Worm (Caenorhabditis elegans) whole organism, L4 larva: ENCODE measurements around the gene glo-4.
A peak's percentile ranks its signal among the peaks of the same experiment; 100 is the strongest.

ENCODE experiments used
- D1046.2 ChIP-seq: fragments of 200-800 bp; sonication (Bioruptor generic); IDR thresholded peaks from 2 replicates; pipeline ENCODE4 v1.3.6; 2022; ENCODE audit warnings: missing genetic modification characterization, missing compliant biosample characterization
- F26F4.8 ChIP-seq: fragments of 200-800 bp; sonication (Bioruptor generic); conservative IDR thresholded peaks from 2 replicates; pipeline ENCODE4 v1.3.6; 2022; ENCODE audit warnings: missing genetic modification characterization, missing compliant biosample characterization
- F37D6.2 ChIP-seq: sonication (generic microtip); optimal IDR thresholded peaks from 2 replicates; lab custom pipeline; 2016; ENCODE audit warnings: mild to moderate bottlenecking, missing genetic modification characterization, missing compliant biosample characterization
- T20F7.1 ChIP-seq: fragments of 200-800 bp; sonication (Bioruptor generic); optimal IDR thresholded peaks from 2 replicates; lab custom pipeline; 2018; ENCODE audit warnings: mild to moderate bottlenecking, missing genetic modification characterization, missing compliant biosample characterization
- aha-1 ChIP-seq: fragments of 150-350 bp; peaks from one replicate; lab custom pipeline; 2014; ENCODE audit warnings: missing biosample characterization, missing genetic modification characterization
- ama-1 ChIP-seq: fragments of 150-350 bp; optimal IDR thresholded peaks from 2 replicates; lab custom pipeline; 2014; ENCODE audit warnings: inconsistent platforms, mixed read lengths
- ceh-28 ChIP-seq: fragments of 150-350 bp; optimal IDR thresholded peaks from 2 replicates; lab custom pipeline; 2014; ENCODE audit warnings: missing biosample characterization, missing genetic modification reagents, missing genetic modification characterization
- cey-2 ChIP-seq: sonication (generic microtip); optimal IDR thresholded peaks from 3 replicates; lab custom pipeline; 2017; ENCODE audit warnings: missing genetic modification characterization, mild to moderate bottlenecking, missing compliant biosample characterization, antibody characterized with exemption, borderline replicate concordance; ENCODE audit not compliant: insufficient read depth
- ctbp-1 ChIP-seq: fragments of 200-800 bp; sonication (Bioruptor generic); IDR thresholded peaks from 2 replicates; pipeline ENCODE4 v1.3.6; 2022; ENCODE audit warnings: missing genetic modification reagents, missing genetic modification characterization, missing compliant biosample characterization
- daf-16 ChIP-seq, 3 experiments: sonication (generic microtip); optimal IDR thresholded peaks; 2 replicates each; lab custom pipeline; 2016 to 2017; ENCODE audit warnings: missing genetic modification characterization in 3 of 3, missing genetic modification reagents in 3 of 3, mild to moderate bottlenecking in 2 of 3, missing compliant biosample characterization in 2 of 3, missing biosample characterization in 1 of 3, moderate library complexity in 1 of 3
- dmd-6 ChIP-seq: fragments of 200-800 bp; sonication (Bioruptor generic); IDR thresholded peaks from 2 replicates; pipeline ENCODE4 v1.3.6; 2022; ENCODE audit warnings: missing genetic modification reagents, missing genetic modification characterization, missing compliant biosample characterization
- dmd-8 ChIP-seq: fragments of 200-800 bp; sonication (Bioruptor generic); IDR thresholded peaks from 2 replicates; pipeline ENCODE4 v1.3.6; 2022; ENCODE audit warnings: missing genetic modification characterization, missing compliant biosample characterization
- dpl-1 ChIP-seq: fragments of 150-350 bp; optimal IDR thresholded peaks from 2 replicates; lab custom pipeline; 2014; ENCODE audit warnings: missing biosample characterization, missing genetic modification reagents, missing genetic modification characterization
- duxl-1 ChIP-seq: sonication (generic microtip); optimal IDR thresholded peaks from 2 replicates; lab custom pipeline; 2016; ENCODE audit warnings: mild to moderate bottlenecking, missing genetic modification characterization, moderate library complexity, missing compliant biosample characterization; ENCODE audit not compliant: poor library complexity
- dve-1 ChIP-seq: sonication (generic microtip); optimal IDR thresholded peaks from 2 replicates; lab custom pipeline; 2017; ENCODE audit warnings: antibody characterized with exemption, mild to moderate bottlenecking, missing genetic modification characterization, missing compliant biosample characterization; ENCODE audit not compliant: insufficient read depth
- fkh-10 ChIP-seq: fragments of 150-350 bp; optimal IDR thresholded peaks from 2 replicates; lab custom pipeline; 2014; ENCODE audit warnings: missing biosample characterization, missing genetic modification reagents, missing genetic modification characterization
- gei-8 ChIP-seq: fragments of 200-800 bp; sonication (Bioruptor generic); optimal IDR thresholded peaks from 2 replicates; lab custom pipeline; 2018; ENCODE audit warnings: mild to moderate bottlenecking, missing genetic modification characterization, missing compliant biosample characterization
- hif-1 ChIP-seq, 2 experiments: sonication (generic microtip); optimal IDR thresholded peaks; 2 replicates each; lab custom pipeline; 2016 to 2017; ENCODE audit warnings: missing compliant biosample characterization in 2 of 2, missing genetic modification characterization in 2 of 2, missing genetic modification reagents in 2 of 2, missing genotype in 2 of 2, mild to moderate bottlenecking in 1 of 2
- hlh-11 ChIP-seq: fragments of 200-800 bp; sonication (Bioruptor generic); optimal IDR thresholded peaks from 2 replicates; lab custom pipeline; 2018; ENCODE audit warnings: mild to moderate bottlenecking, missing genetic modification characterization, missing compliant biosample characterization
- hlh-30 ChIP-seq: sonication (generic microtip); optimal IDR thresholded peaks from 2 replicates; lab custom pipeline; 2017; ENCODE audit warnings: antibody characterized with exemption, mild to moderate bottlenecking, missing genetic modification characterization, missing compliant biosample characterization; ENCODE audit not compliant: insufficient read depth
- hmg-1.1 ChIP-seq: fragments of 200-800 bp; sonication (Bioruptor generic); IDR thresholded peaks from 2 replicates; pipeline ENCODE4 v1.3.6; 2022; ENCODE audit warnings: missing genetic modification reagents, missing genetic modification characterization, missing compliant biosample characterization
- lim-7 ChIP-seq: fragments of 200-800 bp; sonication (Bioruptor generic); IDR thresholded peaks from 2 replicates; pipeline ENCODE4 v1.3.6; 2022; ENCODE audit warnings: missing genetic modification characterization, missing compliant biosample characterization
- lin-13 ChIP-seq: fragments of 150-350 bp; optimal IDR thresholded peaks from 2 replicates; lab custom pipeline; 2014; ENCODE audit warnings: missing biosample characterization, missing genetic modification reagents, missing genetic modification characterization
- lir-3 ChIP-seq: sonication (generic microtip); optimal IDR thresholded peaks from 2 replicates; lab custom pipeline; 2016; ENCODE audit warnings: mild to moderate bottlenecking, missing genetic modification characterization, missing compliant biosample characterization
- lsy-2 ChIP-seq, 2 experiments: fragments of 150-350 bp in 1 of 2; sonication (generic microtip) in 1 of 2; optimal IDR thresholded peaks; 2 replicates each; lab custom pipeline; 2014 to 2017; ENCODE audit warnings: missing biosample characterization in 2 of 2, missing genetic modification characterization in 2 of 2
- mep-1 ChIP-seq: fragments of 150-350 bp; sonication (generic microtip); optimal IDR thresholded peaks from 3 replicates; lab custom pipeline; 2014; ENCODE audit warnings: missing biosample characterization, missing genetic modification characterization
- mes-2 ChIP-seq: sonication (generic microtip); optimal IDR thresholded peaks from 2 replicates; lab custom pipeline; 2016; ENCODE audit warnings: missing genotype, mild to moderate bottlenecking, missing genetic modification characterization, missing compliant biosample characterization; ENCODE audit not compliant: poor library complexity, severe bottlenecking
- nhr-10 ChIP-seq: fragments of 150-350 bp; optimal IDR thresholded peaks from 2 replicates; lab custom pipeline; 2014; ENCODE audit warnings: missing biosample characterization, missing genetic modification characterization
- nhr-102 ChIP-seq: sonication (generic microtip); optimal IDR thresholded peaks from 2 replicates; lab custom pipeline; 2016; ENCODE audit warnings: mild to moderate bottlenecking, missing genetic modification characterization, moderate library complexity, missing compliant biosample characterization
- nhr-11 ChIP-seq: fragments of 150-350 bp; optimal IDR thresholded peaks from 2 replicates; lab custom pipeline; 2014; ENCODE audit warnings: missing biosample characterization, missing genetic modification characterization
- nhr-28 ChIP-seq: fragments of 150-350 bp; optimal IDR thresholded peaks from 2 replicates; lab custom pipeline; 2014; ENCODE audit warnings: missing biosample characterization, missing genetic modification characterization
- nhr-48 ChIP-seq: sonication (generic microtip); optimal IDR thresholded peaks from 2 replicates; lab custom pipeline; 2016; ENCODE audit warnings: mild to moderate bottlenecking, missing genetic modification characterization, missing compliant biosample characterization
- nhr-6 ChIP-seq: fragments of 150-350 bp; optimal IDR thresholded peaks from 2 replicates; lab custom pipeline; 2014; ENCODE audit warnings: missing biosample characterization, missing genetic modification characterization
- nhr-77 ChIP-seq: fragments of 150-350 bp; optimal IDR thresholded peaks from 2 replicates; lab custom pipeline; 2014; ENCODE audit warnings: missing biosample characterization, missing genetic modification characterization
- pqm-1 ChIP-seq: sonication (generic microtip); optimal IDR thresholded peaks from 2 replicates; lab custom pipeline; 2017; ENCODE audit warnings: missing biosample characterization, missing genetic modification characterization
- rbr-2 ChIP-seq: sonication (generic microtip); optimal IDR thresholded peaks from 2 replicates; lab custom pipeline; 2016; ENCODE audit warnings: missing genotype, missing genetic modification characterization, missing compliant biosample characterization
- set-16 ChIP-seq: fragments of 200-800 bp; sonication (Bioruptor generic); IDR thresholded peaks from 2 replicates; pipeline ENCODE4 v1.3.6; 2022; ENCODE audit warnings: missing genetic modification reagents, missing genetic modification characterization, missing compliant biosample characterization
- unc-62 ChIP-seq, 3 experiments: fragments of 150-350 bp in 1 of 3; sonication (generic microtip); optimal IDR thresholded peaks in 2 of 3; peaks in 1 of 3; 1 replicate in 1 of 3; 2 replicates in 2 of 3; lab custom pipeline; 2014 to 2017; ENCODE audit warnings: missing biosample characterization in 3 of 3, missing genetic modification characterization in 3 of 3, missing genetic modification reagents in 3 of 3, missing genotype in 1 of 3
- zag-1 ChIP-seq: fragments of 150-350 bp; optimal IDR thresholded peaks from 2 replicates; lab custom pipeline; 2014; ENCODE audit warnings: missing biosample characterization, missing genetic modification characterization

The glo-4 gene

DNA sequence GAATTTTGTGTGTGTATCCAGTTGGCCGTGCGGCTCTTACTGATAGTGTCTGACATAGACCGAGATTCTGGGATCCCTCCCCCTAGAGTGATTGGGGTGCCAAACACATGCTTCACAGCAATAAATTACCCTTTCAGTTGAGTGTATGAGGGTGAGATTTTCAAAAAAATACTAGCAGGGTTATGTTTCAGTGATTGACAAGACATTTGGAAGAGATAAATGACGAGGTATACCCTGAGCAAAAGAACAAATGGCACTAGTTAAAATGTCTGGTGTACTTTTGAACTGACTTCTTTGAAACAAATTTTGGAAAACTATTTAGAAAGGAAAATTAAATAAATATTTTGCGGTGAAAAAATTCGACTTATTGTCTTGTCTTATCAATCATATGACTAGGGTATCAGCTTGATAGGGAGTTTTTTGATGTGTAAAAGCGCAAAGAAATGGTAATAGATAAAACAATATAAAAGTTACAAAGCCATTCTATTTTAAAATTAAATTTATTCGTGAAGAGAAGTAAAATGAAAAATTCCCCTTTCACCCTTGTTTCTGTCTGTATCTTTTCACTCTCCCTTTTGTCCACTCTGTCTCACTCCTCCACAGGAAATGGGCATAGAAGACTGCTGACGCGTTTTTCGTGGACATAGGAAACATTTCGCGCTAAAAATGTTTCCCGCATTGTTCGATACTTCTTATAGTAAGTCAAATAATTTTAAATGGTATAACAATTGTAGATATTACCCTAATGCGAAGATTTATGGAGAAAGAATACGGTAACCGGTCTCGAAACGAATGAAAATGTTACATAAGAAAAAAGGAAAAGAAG is at the start of gene glo-4:
Gene glo-4 (minus strand): TSS at position 51 of the 826 bp plus-strand sequence.
- peak; percentile 23 for TF ChIP-seq nhr-77 (tag; lab: Kevin White, UChicago)
- no peak for TF ChIP-seq ama-1
- TF ChIP-seq T20F7.1 (GFP tag; lab: Kevin White, UChicago) = peak; percentile 70
- TF ChIP-seq dmd-8 = no peak
- TF ChIP-seq lir-3 (tag; lab: Kevin White, UChicago) = no peak
- peak; percentile 56 for TF ChIP-seq nhr-28
- TF ChIP-seq nhr-102 (tag; lab: Kevin White, UChicago) = no peak
- no peak for TF ChIP-seq D1046.2 (GFP tag; lab: Robert Waterston, UW)
- TF ChIP-seq fkh-10 (GFP tag; lab: Kevin White, UChicago) = peak; percentile 96
- TF ChIP-seq hif-1 (tag; optimal IDR thresholded peaks at IDR 0.05; lab: Kevin White, UChicago) = no peak
- TF ChIP-seq dve-1 = peak; percentile 76
- TF ChIP-seq nhr-11 (tag; lab: Kevin White, UChicago) = peak; percentile 40
- TF ChIP-seq lin-13 (GFP tag; lab: Kevin White, UChicago) = no peak
- TF ChIP-seq nhr-6 (tag; lab: Kevin White, UChicago) = peak; percentile 6
- TF ChIP-seq daf-16 (GFP tag; optimal IDR thresholded peaks at IDR 0.05; lab: Kevin White, UChicago) = no peak
- peak; percentile 1 for TF ChIP-seq daf-16 (tag; optimal IDR thresholded peaks at IDR 0.05; lab: Kevin White, UChicago)
- TF ChIP-seq ceh-28 (tag; lab: Kevin White, UChicago) = no peak
- 0 out of 2 replicates have a peak, but pooled peaks have one; percentile 50 for TF ChIP-seq ctbp-1 (GFP tag; lab: Robert Waterston, UW)
- peak; percentile 69 for TF ChIP-seq aha-1 (tag; lab: Kevin White, UChicago)
- TF ChIP-seq lim-7 (GFP tag; lab: Robert Waterston, UW) = no peak
- no peak for TF ChIP-seq set-16 (GFP tag; lab: Robert Waterston, UW)
- peak; percentile 81 for TF ChIP-seq mes-2
- TF ChIP-seq dpl-1 = peak; percentile 80
- peak; percentile 78 for TF ChIP-seq hlh-11
- TF ChIP-seq gei-8 (GFP tag; lab: Kevin White, UChicago) = no peak
- TF ChIP-seq nhr-10 (tag; lab: Kevin White, UChicago) = no peak
- TF ChIP-seq dmd-6 (GFP tag; lab: Robert Waterston, UW) = peak; percentile 49
- TF ChIP-seq F37D6.2 (tag; lab: Kevin White, UChicago) = peak; percentile 55
- TF ChIP-seq F26F4.8 = no peak
- peak; percentile 55 for TF ChIP-seq hlh-30 (tag; lab: Kevin White, UChicago)
- peak; percentile 77 for TF ChIP-seq rbr-2
- no peak for TF ChIP-seq cey-2 (tag; lab: Kevin White, UChicago)
- peak; percentile 66 for TF ChIP-seq pqm-1 (tag; lab: Kevin White, UChicago)
- peak; percentile 45; the same call in 1 of the 2 replicates for TF ChIP-seq hmg-1.1 (GFP tag; lab: Robert Waterston, UW)
- TF ChIP-seq mep-1 (tag; lab: Kevin White, UChicago) = peak; percentile 85
- peak; percentile 51 to 87 for TF ChIP-seq lsy-2 (tag; optimal IDR thresholded peaks at IDR 0.05; lab: Kevin White, UChicago)
- peak in 1 of 2 experiments; percentile 93 for TF ChIP-seq unc-62 (GFP tag; optimal IDR thresholded peaks at IDR 0.05 in 1 of 2; lab: Kevin White, UChicago)
- TF ChIP-seq unc-62 (tag; optimal IDR thresholded peaks at IDR 0.05; lab: Kevin White, UChicago) = no peak
- no peak for TF ChIP-seq zag-1
- TF ChIP-seq duxl-1 (tag; lab: Kevin White, UChicago) = peak; percentile 15
- TF ChIP-seq nhr-48 (tag; lab: Kevin White, UChicago) = peak; percentile 52
